Fruit fly (Drosophila melanogaster): ENCODE data around the gene CG32119.

- TF ChIP-seq Myc (optimal IDR thresholded peaks at IDR 0.05) (no peak), Sin3A (optimal IDR thresholded peaks at IDR 0.05) (no peak), psq (optimal IDR thresholded peaks at IDR 0.05) (no peak), insv (optimal IDR thresholded peaks at IDR 0.05) (no peak)
These were observed 12.3 kb upstream of the CG32119 start for dm6 chr3L:13260718-13261318.
